Worm (Caenorhabditis elegans) whole organism, L1 larva: ENCODE data around the gene glb-1.

Source experiments
- C04F5.9 ChIP-seq: sonication (generic microtip); optimal IDR thresholded peaks from 2 replicates; lab custom pipeline; 2016; ENCODE audit warnings: missing genetic modification characterization, missing compliant biosample characterization
- F16B12.6 ChIP-seq: fragments of 150-350 bp; optimal IDR thresholded peaks from 2 replicates; lab custom pipeline; 2014; ENCODE audit warnings: missing biosample characterization, missing genetic modification characterization
- ceh-63 ChIP-seq: fragments of 200-800 bp; sonication (Bioruptor generic); optimal IDR thresholded peaks from 2 replicates; lab custom pipeline; 2018; ENCODE audit warnings: mild to moderate bottlenecking, missing genetic modification characterization, missing compliant biosample characterization
- ceh-82 ChIP-seq, 3 experiments: fragments of 150-350 bp in 1 of 3; sonication (generic microtip) in 2 of 3; optimal IDR thresholded peaks; 2 replicates each; lab custom pipeline; 2014 to 2017; ENCODE audit warnings: missing biosample characterization in 3 of 3, missing genetic modification characterization in 3 of 3
- dpl-1 ChIP-seq, 3 experiments: fragments of 150-350 bp in 2 of 3; sonication (generic microtip) in 1 of 3; optimal IDR thresholded peaks; 2 replicates each; lab custom pipeline; 2014 to 2017; ENCODE audit warnings: missing biosample characterization in 3 of 3, missing genetic modification characterization in 3 of 3, missing genetic modification reagents in 3 of 3
- dsc-1 ChIP-seq: sonication (generic microtip); optimal IDR thresholded peaks from 2 replicates; lab custom pipeline; 2016; ENCODE audit warnings: mild to moderate bottlenecking, missing genetic modification characterization, missing compliant biosample characterization
- efl-1 ChIP-seq, 4 experiments: fragments of 150-350 bp; optimal IDR thresholded peaks in 3 of 4; peaks in 1 of 4; 1 replicate in 1 of 4; 2 replicates in 3 of 4; lab custom pipeline; 2014; ENCODE audit warnings: missing biosample characterization in 2 of 4, missing genetic modification characterization in 2 of 4, missing genetic modification reagents in 2 of 4
- egl-13 ChIP-seq: sonication (generic microtip); optimal IDR thresholded peaks from 2 replicates; lab custom pipeline; 2016; ENCODE audit warnings: missing genotype, missing genetic modification reagents, missing genetic modification characterization, missing compliant biosample characterization
- egl-27 ChIP-seq, 2 experiments: fragments of 150-350 bp in 1 of 2; sonication (generic microtip); optimal IDR thresholded peaks; 3 replicates each; lab custom pipeline; 2017 to 2018; ENCODE audit warnings: missing biosample characterization in 2 of 2, missing genetic modification characterization in 2 of 2, missing genetic modification reagents in 2 of 2
- elt-2 ChIP-seq: sonication (generic microtip); optimal IDR thresholded peaks from 2 replicates; lab custom pipeline; 2016; ENCODE audit warnings: missing genetic modification characterization, mild to moderate bottlenecking, inconsistent platforms, missing compliant biosample characterization, missing genetic modification reagents
- fkh-4 ChIP-seq: sonication (generic microtip); optimal IDR thresholded peaks from 2 replicates; lab custom pipeline; 2016; ENCODE audit warnings: missing compliant biosample characterization, missing genetic modification characterization, borderline replicate concordance
- fkh-8 ChIP-seq: sonication (generic microtip); optimal IDR thresholded peaks from 2 replicates; lab custom pipeline; 2016; ENCODE audit warnings: mild to moderate bottlenecking, missing genetic modification characterization, missing compliant biosample characterization
- hlh-17 ChIP-seq: fragments of 200-800 bp; sonication (Bioruptor generic); optimal IDR thresholded peaks from 2 replicates; lab custom pipeline; 2018; ENCODE audit warnings: missing genetic modification characterization, mild to moderate bottlenecking, missing compliant biosample characterization, moderate library complexity, borderline replicate concordance
- hlh-4 ChIP-seq: sonication (generic microtip); optimal IDR thresholded peaks from 2 replicates; lab custom pipeline; 2016; ENCODE audit warnings: mild to moderate bottlenecking, missing genetic modification characterization, missing compliant biosample characterization
- jun-1 ChIP-seq: fragments of 150-350 bp; optimal IDR thresholded peaks from 2 replicates; lab custom pipeline; 2014; ENCODE audit warnings: missing biosample characterization, missing genetic modification reagents, missing genetic modification characterization
- lin-13 ChIP-seq: fragments of 150-350 bp; optimal IDR thresholded peaks from 2 replicates; lab custom pipeline; 2014; ENCODE audit warnings: missing biosample characterization, missing genetic modification reagents, missing genetic modification characterization
- lin-14 ChIP-seq: fragments of 200-800 bp; sonication (Bioruptor generic); optimal IDR thresholded peaks from 2 replicates; lab custom pipeline; 2018; ENCODE audit warnings: mild to moderate bottlenecking, missing genetic modification characterization, moderate library complexity, missing compliant biosample characterization
- lin-35 ChIP-seq, 2 experiments: fragments of 150-350 bp; optimal IDR thresholded peaks; 2 replicates each; lab custom pipeline; 2014; ENCODE audit warnings: missing biosample characterization in 2 of 2, missing genetic modification characterization in 2 of 2, missing genetic modification reagents in 2 of 2
- lir-3 ChIP-seq: sonication (generic microtip); optimal IDR thresholded peaks from 2 replicates; lab custom pipeline; 2016; ENCODE audit warnings: mild to moderate bottlenecking, missing genetic modification characterization, moderate library complexity, missing compliant biosample characterization; ENCODE audit not compliant: poor library complexity
- lsy-2 ChIP-seq, 2 experiments: fragments of 150-350 bp; optimal IDR thresholded peaks; 2 replicates each; lab custom pipeline; 2014; ENCODE audit warnings: missing biosample characterization in 2 of 2, missing genetic modification characterization in 2 of 2
- mab-9 ChIP-seq: fragments of 200-800 bp; sonication (Bioruptor generic); IDR thresholded peaks from 2 replicates; pipeline ENCODE4 v1.3.6; 2022; ENCODE audit warnings: missing genetic modification reagents, missing genetic modification characterization, missing compliant biosample characterization
- mdl-1 ChIP-seq, 2 experiments: fragments of 150-350 bp; optimal IDR thresholded peaks; 2 replicates each; lab custom pipeline; 2014 to 2017; ENCODE audit warnings: missing biosample characterization in 2 of 2, missing genetic modification characterization in 2 of 2, inconsistent platforms in 1 of 2
- mep-1 ChIP-seq: fragments of 150-350 bp; optimal IDR thresholded peaks from 2 replicates; lab custom pipeline; 2014; ENCODE audit warnings: missing biosample characterization, missing genetic modification characterization
- nhr-11 ChIP-seq: fragments of 150-350 bp; optimal IDR thresholded peaks from 2 replicates; lab custom pipeline; 2014; ENCODE audit warnings: missing biosample characterization, missing genetic modification characterization
- nhr-19 ChIP-seq: fragments of 200-800 bp; sonication (Bioruptor generic); conservative IDR thresholded peaks from 2 replicates; pipeline ENCODE4 v1.3.6; 2022; ENCODE audit warnings: missing genetic modification characterization, missing compliant biosample characterization
- nhr-20 ChIP-seq: sonication (generic microtip); optimal IDR thresholded peaks from 2 replicates; lab custom pipeline; 2016; ENCODE audit warnings: mild to moderate bottlenecking, missing genetic modification characterization, missing compliant biosample characterization
- nhr-47 ChIP-seq: sonication (generic microtip); optimal IDR thresholded peaks from 2 replicates; lab custom pipeline; 2016; ENCODE audit warnings: mild to moderate bottlenecking, missing genetic modification characterization, moderate library complexity, missing compliant biosample characterization
- nhr-71 ChIP-seq: sonication (generic microtip); optimal IDR thresholded peaks from 2 replicates; lab custom pipeline; 2016; ENCODE audit warnings: mild to moderate bottlenecking, missing genetic modification characterization, moderate library complexity, missing compliant biosample characterization
- nhr-76 ChIP-seq: sonication (generic microtip); optimal IDR thresholded peaks from 2 replicates; lab custom pipeline; 2017; ENCODE audit warnings: missing biosample characterization, missing genetic modification characterization
- nhr-77 ChIP-seq: fragments of 150-350 bp; optimal IDR thresholded peaks from 2 replicates; lab custom pipeline; 2014; ENCODE audit warnings: missing biosample characterization, missing genetic modification characterization
- nhr-90 ChIP-seq: sonication (generic microtip); optimal IDR thresholded peaks from 2 replicates; lab custom pipeline; 2016; ENCODE audit warnings: mild to moderate bottlenecking, missing genetic modification characterization, missing compliant biosample characterization; ENCODE audit not compliant: poor library complexity
- skn-1 ChIP-seq: fragments of 150-350 bp; optimal IDR thresholded peaks from 2 replicates; lab custom pipeline; 2014; ENCODE audit warnings: missing biosample characterization, missing genetic modification characterization
- sox-4 ChIP-seq: sonication (generic microtip); optimal IDR thresholded peaks from 2 replicates; lab custom pipeline; 2016; ENCODE audit warnings: missing genetic modification characterization, missing compliant biosample characterization
- sup-37 ChIP-seq: fragments of 200-800 bp; sonication (Bioruptor generic); optimal IDR thresholded peaks from 2 replicates; lab custom pipeline; 2018; ENCODE audit warnings: mild to moderate bottlenecking, missing genetic modification characterization, missing compliant biosample characterization
- swsn-7 ChIP-seq: sonication (generic microtip); optimal IDR thresholded peaks from 2 replicates; lab custom pipeline; 2016; ENCODE audit warnings: missing genetic modification characterization, missing compliant biosample characterization
- tlp-1 ChIP-seq: fragments of 150-350 bp; optimal IDR thresholded peaks from 2 replicates; lab custom pipeline; 2014; ENCODE audit warnings: missing biosample characterization, missing genetic modification characterization
- unc-130 ChIP-seq: fragments of 150-350 bp; optimal IDR thresholded peaks from 2 replicates; lab custom pipeline; 2017; ENCODE audit warnings: missing biosample characterization, missing genetic modification characterization, inconsistent platforms
- unc-86 ChIP-seq: sonication (generic microtip); optimal IDR thresholded peaks from 2 replicates; lab custom pipeline; 2016; ENCODE audit warnings: missing genetic modification characterization, missing compliant biosample characterization
- unc-98 ChIP-seq: fragments of 200-800 bp; sonication (Bioruptor generic); IDR thresholded peaks from 2 replicates; pipeline ENCODE4 v1.3.6; 2022; ENCODE audit warnings: missing genetic modification characterization, missing compliant biosample characterization
- vab-15 ChIP-seq: sonication (generic microtip); optimal IDR thresholded peaks from 2 replicates; lab custom pipeline; 2017; ENCODE audit warnings: missing genotype, mild to moderate bottlenecking, missing genetic modification characterization, missing compliant biosample characterization
- xbp-1 ChIP-seq: sonication (generic microtip); optimal IDR thresholded peaks from 2 replicates; lab custom pipeline; 2016; ENCODE audit warnings: missing genetic modification characterization, missing compliant biosample characterization
- zag-1 ChIP-seq: fragments of 150-350 bp; optimal IDR thresholded peaks from 2 replicates; lab custom pipeline; 2014; ENCODE audit warnings: missing biosample characterization, missing genetic modification characterization
- ztf-11 ChIP-seq, 2 experiments: sonication (generic microtip); optimal IDR thresholded peaks; 2 replicates each; lab custom pipeline; 2016 to 2017; ENCODE audit warnings: missing genetic modification characterization in 2 of 2, missing biosample characterization in 1 of 2, missing compliant biosample characterization in 1 of 2
- ztf-4 ChIP-seq: fragments of 150-350 bp; optimal IDR thresholded peaks from 2 replicates; lab custom pipeline; 2014; ENCODE audit warnings: missing biosample characterization, missing genetic modification characterization

Gene glb-1

ce11 chrIII:8887184-8887801 is 35.8 kb downstream of the glb-1 start, which contains the start of gene famh-136 (continued):
- TF ChIP-seq vab-15: no peak
- TF ChIP-seq hlh-4 (tag; lab: Kevin White, UChicago): no peak
- peak; percentile 25 for TF ChIP-seq sup-37
- TF ChIP-seq jun-1 (tag; lab: Kevin White, UChicago): peak; percentile 75
- peak; percentile 83 for TF ChIP-seq fkh-8 (tag; lab: Kevin White, UChicago)
- TF ChIP-seq tlp-1 (tag; lab: Kevin White, UChicago): no peak
- peak in 1 of 2 experiments; percentile 79 for TF ChIP-seq mdl-1 (tag; optimal IDR thresholded peaks at IDR 0.05; lab: Kevin White, UChicago)
- TF ChIP-seq nhr-11 (tag; lab: Kevin White, UChicago): peak; percentile 44
- peak; percentile 93 for TF ChIP-seq C04F5.9
- peak; percentile 94 for TF ChIP-seq unc-130 (tag; lab: Kevin White, UChicago)
- TF ChIP-seq ztf-4 (tag; lab: Kevin White, UChicago): peak; percentile 71
- peak in 1 of 2 experiments; percentile 42 for TF ChIP-seq ztf-11 (tag; optimal IDR thresholded peaks at IDR 0.05; lab: Kevin White, UChicago)
- TF ChIP-seq zag-1 (tag; lab: Kevin White, UChicago): no peak
- TF ChIP-seq ceh-63 (GFP tag; lab: Kevin White, UChicago): no peak
- peak; percentile 39; the same call in 1 of the 2 replicates for TF ChIP-seq mab-9 (GFP tag; lab: Robert Waterston, UW)
- TF ChIP-seq sox-4: peak; percentile 65
- TF ChIP-seq nhr-76: no peak
- TF ChIP-seq egl-27 (tag; optimal IDR thresholded peaks at IDR 0.05; lab: Kevin White, UChicago): no peak
- peak; percentile 90 for TF ChIP-seq nhr-90 (tag; lab: Kevin White, UChicago)
- TF ChIP-seq lin-14 (GFP tag; lab: Kevin White, UChicago): peak; percentile 84
- TF ChIP-seq, all 84 proteins: peak for 55

DNA sequence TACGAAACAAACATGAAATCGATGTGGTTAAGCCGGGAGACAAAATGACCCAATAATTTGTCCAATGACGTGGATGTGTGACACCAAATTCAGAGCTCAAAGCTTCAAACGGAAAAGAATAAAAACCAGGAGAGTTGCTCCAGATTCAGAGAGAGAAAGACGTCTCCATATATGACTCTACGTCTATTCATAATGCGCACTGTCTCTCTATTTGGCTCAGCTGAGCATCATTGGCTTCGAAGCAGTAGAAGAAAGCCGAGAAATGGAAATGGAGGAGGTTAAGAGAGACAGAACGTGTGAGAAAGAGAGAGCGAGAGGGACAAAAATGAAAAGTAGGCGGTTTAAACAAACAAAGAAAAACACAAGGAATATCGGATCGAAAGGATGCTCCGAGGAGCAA is 36.8 kb downstream of the glb-1 start:
- TF ChIP-seq mab-9 (GFP tag; lab: Robert Waterston, UW) (no peak), fkh-4 (tag; lab: Kevin White, UChicago) (no peak), nhr-20 (tag; lab: Kevin White, UChicago) (no peak), xbp-1 (no peak), nhr-47 (peak; percentile 20), lin-13 (GFP tag; lab: Kevin White, UChicago) (no peak), ceh-82 (tag; optimal IDR thresholded peaks at IDR 0.05; lab: Kevin White, UChicago) (peak in 1 of 3 experiments; percentile 5), mep-1 (tag; lab: Kevin White, UChicago) (peak; percentile 22), nhr-90 (tag; lab: Kevin White, UChicago) (no peak), unc-86 (tag; lab: Kevin White, UChicago) (peak; percentile 16), ztf-11 (tag; optimal IDR thresholded peaks at IDR 0.05; lab: Kevin White, UChicago) (no peak), lin-35 (GFP tag; optimal IDR thresholded peaks at IDR 0.05; lab: Kevin White, UChicago) (peak in 1 of 2 experiments; percentile 5), zag-1 (tag; lab: Kevin White, UChicago) (no peak), nhr-71 (tag; lab: Kevin White, UChicago) (peak; percentile 16), egl-13 (tag; lab: Kevin White, UChicago) (peak; percentile 15), swsn-7 (peak; percentile 20), elt-2 (tag; lab: Kevin White, UChicago) (no peak), lsy-2 (tag; optimal IDR thresholded peaks at IDR 0.05; lab: Kevin White, UChicago) (peak in 1 of 2 experiments; percentile 42), skn-1 (tag; lab: Kevin White, UChicago) (no peak), fkh-8 (tag; lab: Kevin White, UChicago) (peak; percentile 61), F16B12.6 (no peak), egl-27 (tag; optimal IDR thresholded peaks at IDR 0.05; lab: Kevin White, UChicago) (no peak), lir-3 (tag; lab: Kevin White, UChicago) (no peak), efl-1 (optimal IDR thresholded peaks at IDR 0.05; lab: Kevin White, UChicago) (peak; percentile 1 to 26), efl-1 (GFP tag; optimal IDR thresholded peaks at IDR 0.05 in 1 of 2; lab: Kevin White, UChicago) (no peak), nhr-19 (GFP tag; lab: Robert Waterston, UW) (no peak), dpl-1 (GFP tag; optimal IDR thresholded peaks at IDR 0.05; lab: Kevin White, UChicago) (peak in 1 of 3 experiments; percentile 26), unc-98 (GFP tag; lab: Robert Waterston, UW) (no peak), lin-14 (GFP tag; lab: Kevin White, UChicago) (peak; percentile 71), hlh-17 (no peak), nhr-77 (tag; lab: Kevin White, UChicago) (no peak), dsc-1 (tag; lab: Kevin White, UChicago) (peak; percentile 40)
